Worm (Caenorhabditis elegans): Measurements from ENCODE around the gene C25E10.17.

C25E10.17 gene

DNA sequence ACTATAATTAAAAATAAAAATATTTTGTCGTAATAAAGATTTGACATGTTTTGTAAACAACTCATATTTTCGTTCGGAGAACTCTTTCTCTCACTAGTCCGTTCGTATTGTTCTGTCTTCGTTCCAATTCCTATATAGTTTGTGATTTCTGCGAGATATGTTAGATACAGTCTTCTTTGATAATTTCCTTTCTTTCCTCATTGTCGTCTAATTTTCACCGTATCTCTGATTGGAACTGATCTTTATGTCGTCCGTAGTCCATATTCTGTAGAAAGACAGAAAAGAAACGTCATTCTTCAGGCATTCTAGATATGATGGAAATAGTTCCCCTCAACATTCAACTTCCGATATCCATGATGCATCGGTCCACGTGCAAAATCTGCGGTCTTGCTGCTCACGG is 2.5 kb downstream of the C25E10.17 start, which contains the start of gene nhr-30:
Gene nhr-30 (plus strand): TSS at position 301 of the 400 bp plus-strand sequence.
- TF ChIP-seq elt-1 (tag; optimal IDR thresholded peaks at IDR 0.05; ENCODE audit: borderline replicate concordance, insufficient read depth) (no peak), lsy-2 (tag; optimal IDR thresholded peaks at IDR 0.05) (no peak), tbx-8 (GFP tag; optimal IDR thresholded peaks at IDR 0.05) (no peak), ceh-43 (GFP tag; optimal IDR thresholded peaks at IDR 0.05) (no peak), elt-3 (tag; optimal IDR thresholded peaks at IDR 0.05) (no peak), unc-120 (tag; optimal IDR thresholded peaks at IDR 0.05; ENCODE audit: poor library complexity, severe bottlenecking) (no peak), lin-32 (GFP tag; optimal IDR thresholded peaks at IDR 0.05) (no peak), nhr-28 (tag; optimal IDR thresholded peaks at IDR 0.05) (no peak), pha-4 (tag; optimal IDR thresholded peaks at IDR 0.05) (no peak), mab-5 (tag; optimal IDR thresholded peaks at IDR 0.05) (no peak), nhr-237 (tag; optimal IDR thresholded peaks at IDR 0.05) (no peak), mep-1 (tag; optimal IDR thresholded peaks at IDR 0.05) (no peak)

DNA sequence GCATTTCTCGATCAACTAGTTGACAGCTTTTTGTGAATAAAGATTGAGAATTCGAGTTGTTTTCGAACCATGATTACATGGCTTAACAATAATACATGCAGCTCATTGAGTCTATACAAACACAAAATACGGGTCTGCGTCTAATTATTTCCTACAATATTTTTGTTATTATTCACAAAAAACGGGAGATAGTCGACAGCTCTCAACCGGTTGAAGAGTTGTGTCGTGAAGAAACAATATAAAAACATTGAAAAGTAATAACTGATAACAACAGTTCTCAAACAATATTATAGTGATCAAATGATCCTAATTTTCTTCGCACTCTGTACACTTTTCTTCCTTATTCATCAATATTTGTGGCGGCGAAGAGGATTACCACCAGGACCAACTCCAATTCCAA is 6.4 kb downstream of the C25E10.17 start, which contains the start of gene cyp-33B1:
Gene cyp-33B1 (plus strand): TSS at position 301 of the 400 bp plus-strand sequence.
- TF ChIP-seq nhr-12 (tag; optimal IDR thresholded peaks at IDR 0.05) (no peak), unc-120 (tag; optimal IDR thresholded peaks at IDR 0.05; ENCODE audit: poor library complexity, severe bottlenecking) (no peak), unc-39 (tag; optimal IDR thresholded peaks at IDR 0.05) (no peak)

DNA sequence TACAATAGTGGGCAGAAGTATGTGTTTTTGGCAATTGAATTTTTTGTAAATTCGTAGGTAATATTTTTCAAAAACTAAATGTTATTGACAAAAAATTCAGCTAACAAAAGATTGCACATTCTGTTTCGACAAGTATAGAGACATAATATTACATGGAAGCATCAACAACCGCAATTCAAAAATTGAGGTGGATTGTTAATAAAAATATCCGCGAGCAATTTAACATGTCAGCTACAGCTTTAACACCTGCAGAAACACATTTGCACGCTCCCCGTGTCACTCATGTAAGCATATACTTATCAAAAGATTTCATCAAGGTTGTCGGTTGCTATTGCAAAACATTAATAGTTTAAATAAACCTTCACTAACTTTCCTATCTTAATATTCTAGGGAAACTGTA is 11.7 kb downstream of the C25E10.17 start, which contains the start of gene srsx-34:
Gene srsx-34 (plus strand): TSS at position 301 of the 400 bp plus-strand sequence.
- TF ChIP-seq unc-62 (GFP tag; optimal IDR thresholded peaks at IDR 0.05) = no peak
- no peak for TF ChIP-seq sptf-1 (tag; optimal IDR thresholded peaks at IDR 0.05)
- TF ChIP-seq nhr-2 (tag; optimal IDR thresholded peaks at IDR 0.05) = no peak
- no peak for TF ChIP-seq ceh-43 (GFP tag; optimal IDR thresholded peaks at IDR 0.05)
- TF ChIP-seq pha-4 (tag; optimal IDR thresholded peaks at IDR 0.05) = no peak
- TF ChIP-seq ceh-39 (tag; optimal IDR thresholded peaks at IDR 0.05) = no peak
- no peak for TF ChIP-seq ztf-11 (tag; optimal IDR thresholded peaks at IDR 0.05)
- no peak for TF ChIP-seq ham-2 (GFP tag; optimal IDR thresholded peaks at IDR 0.05)
- no peak for TF ChIP-seq tbx-8 (GFP tag; optimal IDR thresholded peaks at IDR 0.05)
- TF ChIP-seq ceh-83 (GFP tag; optimal IDR thresholded peaks at IDR 0.05) = no peak
- TF ChIP-seq flh-1 (GFP tag; optimal IDR thresholded peaks at IDR 0.05) = no peak
- TF ChIP-seq nhr-237 (tag; optimal IDR thresholded peaks at IDR 0.05) = no peak

DNA sequence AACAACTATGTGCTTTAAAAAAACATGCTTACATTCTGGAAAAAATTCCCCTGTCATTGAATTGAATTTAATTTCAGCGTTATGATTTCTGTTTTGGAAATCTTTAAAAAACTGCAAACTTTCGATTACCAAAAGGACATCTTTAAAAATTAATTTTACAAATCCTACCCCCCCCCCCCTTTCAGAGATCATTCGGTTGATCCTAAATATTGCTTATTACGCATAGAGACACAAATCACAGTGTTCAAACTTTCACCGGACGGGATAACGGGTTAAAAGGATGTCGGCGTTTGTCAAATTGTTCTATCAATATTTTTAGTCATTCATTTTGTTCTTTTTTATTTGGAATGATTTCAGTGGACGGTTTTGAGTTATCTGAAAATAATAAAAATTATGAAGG is 14.1 kb downstream of the C25E10.17 start, which contains the start of gene C25E10.4:
Gene C25E10.4 (plus strand): TSS at position 301 of the 400 bp plus-strand sequence.
- TF ChIP-seq elt-1 (tag; optimal IDR thresholded peaks at IDR 0.05; ENCODE audit: borderline replicate concordance, insufficient read depth) = no peak
- TF ChIP-seq ces-1 (GFP tag; optimal IDR thresholded peaks at IDR 0.05) = no peak
- no peak for TF ChIP-seq nhr-12 (tag; optimal IDR thresholded peaks at IDR 0.05)
- TF ChIP-seq ham-2 (GFP tag; optimal IDR thresholded peaks at IDR 0.05) = no peak
- no peak for TF ChIP-seq unc-62 (GFP tag; optimal IDR thresholded peaks at IDR 0.05)
- no peak for TF ChIP-seq drap-1 (GFP tag; optimal IDR thresholded peaks at IDR 0.05)
- no peak for TF ChIP-seq nhr-76 (tag; optimal IDR thresholded peaks at IDR 0.05)
- no peak for TF ChIP-seq mls-2 (tag; optimal IDR thresholded peaks at IDR 0.05)
- no peak for TF ChIP-seq mab-5 (tag; optimal IDR thresholded peaks at IDR 0.05)
- TF ChIP-seq ceh-39 (tag; optimal IDR thresholded peaks at IDR 0.05) = no peak
- no peak for TF ChIP-seq flh-1 (GFP tag; optimal IDR thresholded peaks at IDR 0.05)
- no peak for TF ChIP-seq tbx-8 (GFP tag; optimal IDR thresholded peaks at IDR 0.05)
- no peak for TF ChIP-seq nhr-28 (tag; optimal IDR thresholded peaks at IDR 0.05)
- no peak for TF ChIP-seq M03D4.4 (tag; optimal IDR thresholded peaks at IDR 0.05)
- no peak for TF ChIP-seq ztf-11 (tag; optimal IDR thresholded peaks at IDR 0.05)
- no peak for TF ChIP-seq unc-120 (tag; optimal IDR thresholded peaks at IDR 0.05; ENCODE audit: poor library complexity, severe bottlenecking)

DNA sequence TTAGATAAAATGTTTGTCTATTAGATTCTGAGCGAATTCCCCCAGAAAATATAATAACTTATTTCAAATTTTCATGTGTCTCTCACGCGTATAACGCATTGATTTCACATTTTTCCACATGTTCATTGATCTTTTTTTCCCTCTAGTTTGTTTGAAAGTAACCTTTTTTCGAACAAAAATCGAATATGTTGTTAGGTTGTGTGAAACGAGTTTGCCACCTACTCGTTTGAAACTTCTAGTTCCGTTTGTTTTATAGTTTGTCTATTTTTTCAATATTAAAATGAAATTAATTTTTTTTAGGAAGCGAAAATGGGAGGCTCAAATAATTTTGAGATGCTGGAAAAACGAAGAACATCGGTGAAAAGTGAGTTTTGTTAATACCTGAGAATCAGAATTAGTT is 17.2 kb downstream of the C25E10.17 start, which contains the start of gene C25E10.5:
Gene C25E10.5 (plus strand): TSS at position 301 of the 400 bp plus-strand sequence.
- no peak for TF ChIP-seq flh-1 (GFP tag; optimal IDR thresholded peaks at IDR 0.05)
- TF ChIP-seq pha-4 (tag; optimal IDR thresholded peaks at IDR 0.05) = no peak
- no peak for TF ChIP-seq nhr-28 (tag; optimal IDR thresholded peaks at IDR 0.05)
- TF ChIP-seq blmp-1 (tag; optimal IDR thresholded peaks at IDR 0.05) = no peak
- no peak for TF ChIP-seq sptf-1 (tag; optimal IDR thresholded peaks at IDR 0.05)
- TF ChIP-seq mls-2 (tag; optimal IDR thresholded peaks at IDR 0.05) = no peak
- TF ChIP-seq unc-62 (GFP tag; optimal IDR thresholded peaks at IDR 0.05) = no peak
- TF ChIP-seq ham-2 (GFP tag; optimal IDR thresholded peaks at IDR 0.05) = no peak
- no peak for TF ChIP-seq sem-2 (GFP tag; optimal IDR thresholded peaks at IDR 0.05)
- no peak for TF ChIP-seq drap-1 (GFP tag; optimal IDR thresholded peaks at IDR 0.05)
